Fruit fly (Drosophila melanogaster) whole organism, embryonic: ENCODE results near the gene Esyt2.

Experiments used
- Ada2b ChIP-seq: fragments of 200-800 bp; sonication (Bioruptor generic); IDR thresholded peaks from 2 replicates; pipeline ENCODE4 v1.3.6; 2022; ENCODE audit warnings: missing biosample characterization, missing genetic modification characterization
- Atf3 ChIP-seq: fragments of 200-800 bp; sonication (Bioruptor generic); optimal IDR thresholded peaks from 3 replicates; lab custom pipeline; 2016; ENCODE audit warnings: missing biosample characterization, missing genetic modification characterization
- BEAF-32 ChIP-seq: fragments of 200-800 bp; sonication (Bioruptor generic); optimal IDR thresholded peaks from 3 replicates; lab custom pipeline; 2017; ENCODE audit warnings: missing biosample characterization, missing genetic modification characterization, mild to moderate bottlenecking, moderate library complexity, missing genetic modification reagents
- CG10209 ChIP-seq: fragments of 200-800 bp; sonication (Bioruptor generic); optimal IDR thresholded peaks from 3 replicates; lab custom pipeline; 2017; ENCODE audit warnings: missing biosample characterization, mild to moderate bottlenecking, missing genetic modification characterization, missing genetic modification reagents
- CG11456 ChIP-seq: fragments of 200-800 bp; sonication (Bioruptor generic); IDR thresholded peaks from 3 replicates; pipeline ENCODE4 v1.3.6; 2022; ENCODE audit warnings: missing biosample characterization, missing genetic modification characterization
- CG11696 ChIP-seq: fragments of 200-800 bp; sonication (Bioruptor generic); IDR thresholded peaks from 2 replicates; pipeline ENCODE4 v1.3.6; 2022; ENCODE audit warnings: missing biosample characterization, missing genetic modification characterization
- CG12769 ChIP-seq: fragments of 200-800 bp; sonication (Bioruptor generic); optimal IDR thresholded peaks from 2 replicates; lab custom pipeline; 2019; ENCODE audit warnings: missing biosample characterization, mild to moderate bottlenecking, missing genetic modification characterization, moderate library complexity
- CG14050 ChIP-seq: fragments of 200-800 bp; sonication (Bioruptor generic); IDR thresholded peaks from 3 replicates; pipeline ENCODE4 v1.3.6; 2022; ENCODE audit warnings: missing biosample characterization, missing genetic modification characterization
- CG15011 ChIP-seq: fragments of 200-800 bp; sonication (Bioruptor generic); optimal IDR thresholded peaks from 3 replicates; lab custom pipeline; 2018; ENCODE audit warnings: missing biosample characterization, mild to moderate bottlenecking, missing genetic modification characterization
- CG16813 ChIP-seq: fragments of 200-800 bp; sonication (Bioruptor generic); IDR thresholded peaks from 3 replicates; pipeline ENCODE4 v1.3.6; 2022; ENCODE audit warnings: missing biosample characterization, missing genetic modification characterization; ENCODE audit not compliant: partially characterized antibody
- CG17361 ChIP-seq: fragments of 200-800 bp; sonication (Bioruptor generic); IDR thresholded peaks from 3 replicates; pipeline ENCODE4 v1.3.6; 2022; ENCODE audit warnings: missing biosample characterization, missing genetic modification characterization
- CG17802 ChIP-seq: fragments of 200-800 bp; sonication (Bioruptor generic); optimal IDR thresholded peaks from 2 replicates; lab custom pipeline; 2018; ENCODE audit warnings: missing biosample characterization, mild to moderate bottlenecking, missing genetic modification characterization, moderate library complexity
- CG18011 ChIP-seq: fragments of 200-800 bp; sonication (Bioruptor generic); optimal IDR thresholded peaks from 2 replicates; lab custom pipeline; 2017; ENCODE audit warnings: missing biosample characterization, missing genetic modification characterization, mild to moderate bottlenecking, moderate library complexity, missing genotype
- CG2116 ChIP-seq: fragments of 200-800 bp; sonication (Bioruptor generic); optimal IDR thresholded peaks from 3 replicates; lab custom pipeline; 2018; ENCODE audit warnings: missing biosample characterization, mild to moderate bottlenecking, missing genetic modification characterization
- CG2120 ChIP-seq: fragments of 200-800 bp; sonication (Bioruptor generic); optimal IDR thresholded peaks from 3 replicates; lab custom pipeline; 2016; ENCODE audit warnings: missing biosample characterization, missing genetic modification characterization
- CG2129 ChIP-seq: fragments of 200-800 bp; sonication (Bioruptor generic); IDR thresholded peaks from 2 replicates; pipeline ENCODE4 v1.3.6; 2022; ENCODE audit warnings: missing biosample characterization, missing genetic modification characterization; ENCODE audit not compliant: partially characterized antibody
- CG33213 ChIP-seq: fragments of 200-800 bp; sonication (Bioruptor generic); optimal IDR thresholded peaks from 3 replicates; lab custom pipeline; 2016; ENCODE audit warnings: missing biosample characterization, missing genetic modification characterization
- CG4424 ChIP-seq: fragments of 200-800 bp; sonication (Bioruptor generic); optimal IDR thresholded peaks from 3 replicates; lab custom pipeline; 2016; ENCODE audit warnings: missing biosample characterization, missing genetic modification characterization
- CG4707 ChIP-seq: fragments of 200-800 bp; sonication (Bioruptor generic); optimal IDR thresholded peaks from 2 replicates; lab custom pipeline; 2018; ENCODE audit warnings: missing biosample characterization, mild to moderate bottlenecking, missing genetic modification characterization, moderate library complexity
- CG4854 ChIP-seq: fragments of 200-800 bp; sonication (Bioruptor generic); optimal IDR thresholded peaks from 2 replicates; lab custom pipeline; 2016; ENCODE audit warnings: missing biosample characterization, missing genetic modification characterization, inconsistent platforms
- CG7963 ChIP-seq: fragments of 200-800 bp; sonication (Bioruptor generic); IDR thresholded peaks from 3 replicates; pipeline ENCODE4 v1.3.6; 2022; ENCODE audit warnings: missing biosample characterization, missing genetic modification characterization; ENCODE audit not compliant: partially characterized antibody
- CkIIα-i1 ChIP-seq: fragments of 200-800 bp; sonication (Bioruptor generic); IDR thresholded peaks from 2 replicates; pipeline ENCODE4 v1.3.6; 2022; ENCODE audit warnings: missing biosample characterization, missing genetic modification characterization
- D19A ChIP-seq: fragments of 200-800 bp; optimal IDR thresholded peaks from 3 replicates; lab custom pipeline; 2019; ENCODE audit warnings: missing biosample characterization, mild to moderate bottlenecking, missing genetic modification characterization, moderate library complexity
- Doc2 ChIP-seq: fragments of 200-800 bp; sonication (Bioruptor generic); IDR thresholded peaks from 2 replicates; pipeline ENCODE4 v1.3.6; 2022; ENCODE audit warnings: missing biosample characterization, missing genetic modification characterization
- Doc3 ChIP-seq: fragments of 200-800 bp; sonication (Bioruptor generic); IDR thresholded peaks from 3 replicates; pipeline ENCODE4 v1.3.6; 2022; ENCODE audit warnings: missing biosample characterization, missing genetic modification characterization; ENCODE audit not compliant: partially characterized antibody
- Fer1 ChIP-seq: fragments of 200-800 bp; sonication (Bioruptor generic); optimal IDR thresholded peaks from 2 replicates; lab custom pipeline; 2017; ENCODE audit warnings: missing biosample characterization, mild to moderate bottlenecking, missing genetic modification characterization
- Hr39 ChIP-seq: fragments of >200 bp; optimal IDR thresholded peaks from 2 replicates; lab custom pipeline; 2017
- Hr78 ChIP-seq, 2 experiments: fragments of 200-800 bp in 1 of 2; fragments of >200 bp in 1 of 2; sonication (Bioruptor generic) in 1 of 2; optimal IDR thresholded peaks; 2 replicates each; lab custom pipeline; 2017 to 2019; ENCODE audit warnings: missing biosample characterization in 2 of 2, missing genetic modification characterization in 2 of 2, mild to moderate bottlenecking in 1 of 2, moderate library complexity in 1 of 2
- MESR4 ChIP-seq: fragments of 200-800 bp; sonication (Bioruptor generic); optimal IDR thresholded peaks from 2 replicates; lab custom pipeline; 2018; ENCODE audit warnings: missing biosample characterization, mild to moderate bottlenecking, missing genetic modification characterization, moderate library complexity
- NC2α ChIP-seq: fragments of 200-800 bp; sonication (Bioruptor generic); optimal IDR thresholded peaks from 2 replicates; lab custom pipeline; 2016; ENCODE audit warnings: missing biosample characterization, missing genetic modification characterization
- Optix ChIP-seq: fragments of 200-800 bp; sonication (Bioruptor generic); IDR thresholded peaks from 3 replicates; pipeline ENCODE4 v1.3.6; 2022; ENCODE audit warnings: missing biosample characterization, missing genetic modification characterization
- Sin3A ChIP-seq: fragments of >200 bp; optimal IDR thresholded peaks from 2 replicates; lab custom pipeline; 2018
- YL-1 ChIP-seq: fragments of 200-800 bp; sonication (Bioruptor generic); optimal IDR thresholded peaks from 3 replicates; lab custom pipeline; 2017; ENCODE audit warnings: missing biosample characterization, mild to moderate bottlenecking, missing genetic modification characterization
- aop ChIP-seq: fragments of 200-800 bp; sonication (Bioruptor generic); IDR thresholded peaks from 2 replicates; pipeline ENCODE4 v1.3.6; 2022; ENCODE audit warnings: missing biosample characterization, missing genetic modification characterization
- ato ChIP-seq: fragments of 200-800 bp; sonication (Bioruptor generic); IDR thresholded peaks from 2 replicates; pipeline ENCODE4 v1.3.6; 2022; ENCODE audit warnings: missing biosample characterization, missing genetic modification characterization; ENCODE audit not compliant: partially characterized antibody
- cad ChIP-seq: fragments of >200 bp; optimal IDR thresholded peaks from 2 replicates; lab custom pipeline; 2017; ENCODE audit warnings: missing biosample characterization, missing genetic modification characterization
- esg ChIP-seq: fragments of 200-800 bp; sonication (Bioruptor generic); conservative IDR thresholded peaks from 2 replicates; pipeline ENCODE4 v1.3.6; 2022; ENCODE audit warnings: missing biosample characterization, missing genetic modification characterization
- eve ChIP-seq, 2 experiments: fragments of >200 bp; optimal IDR thresholded peaks; 2 replicates each; lab custom pipeline; 2017; ENCODE audit warnings: missing biosample characterization in 2 of 2, missing genetic modification characterization in 2 of 2
- fd102C ChIP-seq: fragments of 200-800 bp; sonication (Bioruptor generic); optimal IDR thresholded peaks from 2 replicates; lab custom pipeline; 2018; ENCODE audit warnings: missing biosample characterization, mild to moderate bottlenecking, missing genetic modification characterization, moderate library complexity
- grau ChIP-seq: fragments of 200-800 bp; optimal IDR thresholded peaks from 3 replicates; lab custom pipeline; 2019; ENCODE audit warnings: missing biosample characterization, mild to moderate bottlenecking, missing genetic modification characterization, moderate library complexity
- gro ChIP-seq: fragments of 200-800 bp; sonication (Bioruptor generic); optimal IDR thresholded peaks from 2 replicates; lab custom pipeline; 2016; ENCODE audit warnings: missing biosample characterization, missing genetic modification characterization
- gt ChIP-seq: fragments of 200-800 bp; sonication (Bioruptor generic); IDR thresholded peaks from 2 replicates; pipeline ENCODE4 v1.3.6; 2022; ENCODE audit warnings: missing biosample characterization, missing genetic modification characterization
- insv ChIP-seq, 2 experiments: fragments of 200-800 bp; sonication (Bioruptor generic); optimal IDR thresholded peaks; 3 replicates each; lab custom pipeline; 2016 to 2018; ENCODE audit warnings: missing biosample characterization in 2 of 2, missing genetic modification characterization in 2 of 2
- jigr1 ChIP-seq: fragments of 200-800 bp; sonication (Bioruptor generic); IDR thresholded peaks from 3 replicates; pipeline ENCODE4 v1.3.6; 2022; ENCODE audit warnings: missing biosample characterization, missing genetic modification characterization
- knrl ChIP-seq: fragments of 200-800 bp; sonication (Bioruptor generic); IDR thresholded peaks from 3 replicates; pipeline ENCODE4 v1.3.6; 2022; ENCODE audit warnings: missing biosample characterization, missing genetic modification characterization; ENCODE audit not compliant: partially characterized antibody
- lilli ChIP-seq: fragments of 200-800 bp; sonication (Bioruptor generic); optimal IDR thresholded peaks from 3 replicates; lab custom pipeline; 2016; ENCODE audit warnings: missing biosample characterization, missing genetic modification characterization
- oc ChIP-seq: fragments of 200-800 bp; sonication (Bioruptor generic); optimal IDR thresholded peaks from 2 replicates; lab custom pipeline; 2018; ENCODE audit warnings: missing biosample characterization, mild to moderate bottlenecking, missing genetic modification characterization, moderate library complexity
- sens ChIP-seq: fragments of 200-800 bp; sonication (Bioruptor generic); peaks from one replicate; lab custom pipeline; 2016; ENCODE audit warnings: missing biosample characterization, missing genetic modification characterization
- shn ChIP-seq: fragments of 200-800 bp; sonication (Bioruptor generic); optimal IDR thresholded peaks from 3 replicates; lab custom pipeline; 2016; ENCODE audit warnings: missing biosample characterization, missing genetic modification characterization
- slp2 ChIP-seq: fragments of 200-800 bp; sonication (Bioruptor generic); optimal IDR thresholded peaks from 2 replicates; lab custom pipeline; 2016; ENCODE audit warnings: missing biosample characterization, missing genetic modification characterization
- sr ChIP-seq: fragments of 200-800 bp; sonication (Bioruptor generic); IDR thresholded peaks from 3 replicates; pipeline ENCODE4 v1.3.6; 2022; ENCODE audit warnings: missing biosample characterization, missing genetic modification characterization

Gene Esyt2

DNA sequence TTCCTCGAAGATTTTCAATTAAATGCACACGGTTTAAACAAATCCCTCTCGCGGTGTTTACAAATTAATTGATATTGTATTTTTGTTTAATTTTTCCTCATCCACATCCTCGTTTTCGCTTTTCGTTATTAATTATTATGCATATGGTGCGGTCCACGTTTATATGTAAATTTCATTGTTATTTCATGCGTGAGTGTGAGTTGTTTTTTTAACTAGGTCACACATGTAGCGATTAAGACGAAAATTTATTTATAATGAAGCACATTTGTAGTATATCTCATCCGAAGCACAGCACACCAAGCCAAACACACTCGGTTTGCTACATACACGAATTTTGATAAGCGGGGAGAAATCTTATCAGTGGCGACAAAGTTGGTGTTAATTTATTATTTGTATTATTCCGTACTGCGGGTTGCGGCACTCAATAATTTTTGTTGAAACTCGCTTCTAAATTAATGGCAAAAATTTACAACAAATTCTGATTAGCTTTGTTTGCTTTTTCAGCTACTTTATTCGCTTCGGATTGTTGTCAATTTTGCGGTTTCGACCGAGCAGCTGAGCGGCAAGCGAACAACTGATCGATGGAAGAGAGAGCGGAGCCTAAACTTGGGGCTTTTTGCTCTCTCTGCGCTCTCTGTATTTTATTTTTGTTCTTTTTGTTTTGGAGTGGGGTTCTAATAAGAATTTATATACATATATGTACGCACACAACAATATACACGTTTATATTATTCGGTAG is 27.0 kb downstream of the Esyt2 start (continued):
- TF ChIP-seq CG17361 (GFP tag; lab: Robert Waterston, UW), result no peak
- no peak for TF ChIP-seq Doc2 (GFP tag; lab: Robert Waterston, UW)
- no peak for TF ChIP-seq CG4854 (GFP tag; lab: Kevin White, UChicago)
- TF ChIP-seq CG15011, result no peak
- TF ChIP-seq CG2120 (GFP tag; lab: Kevin White, UChicago), result no peak
- no peak for TF ChIP-seq aop (GFP tag; lab: Robert Waterston, UW)
- TF ChIP-seq sr, result no peak
- TF ChIP-seq CG14050, result no peak
- TF ChIP-seq BEAF-32 (GFP tag; lab: Kevin White, UChicago), result no peak
- TF ChIP-seq CG17802 (tag; lab: Kevin White, UChicago), result no peak
- 0 out of 3 replicates have a peak, but pooled peaks have one; percentile 13 for TF ChIP-seq CG11456 (GFP tag; lab: Robert Waterston, UW)
- no peak for TF ChIP-seq lilli
- TF ChIP-seq oc (tag; lab: Kevin White, UChicago), result no peak
- TF ChIP-seq esg (GFP tag; lab: Robert Waterston, UW), result no peak
- TF ChIP-seq NC2α (GFP tag; lab: Kevin White, UChicago), result no peak
- no peak for TF ChIP-seq jigr1 (GFP tag; lab: Robert Waterston, UW)
- TF ChIP-seq CG33213 (GFP tag; lab: Kevin White, UChicago), result no peak
- TF ChIP-seq eve (GFP tag; optimal IDR thresholded peaks at IDR 0.05; lab: Kevin White, UChicago), result peak in 1 of 2 experiments; percentile 78
- TF ChIP-seq knrl (GFP tag; lab: Robert Waterston, UW), result no peak
- no peak for TF ChIP-seq CG10209
- peak; percentile 26 for TF ChIP-seq Fer1
- TF ChIP-seq CG11696 (GFP tag; lab: Robert Waterston, UW), result no peak
- no peak for TF ChIP-seq CG18011 (GFP tag; lab: Kevin White, UChicago)
- TF ChIP-seq fd102C (GFP tag; lab: Kevin White, UChicago), result no peak
- no peak for TF ChIP-seq Hr78 (GFP tag; optimal IDR thresholded peaks at IDR 0.05; lab: Kevin White, UChicago)
- TF ChIP-seq Sin3A, result no peak
- TF ChIP-seq Ada2b (GFP tag; lab: Robert Waterston, UW), result no peak
- TF ChIP-seq grau (tag; lab: Kevin White, UChicago), result no peak
- TF ChIP-seq CkIIα-i1 (GFP tag; lab: Robert Waterston, UW), result no peak
- TF ChIP-seq CG4707, result no peak
- TF ChIP-seq shn (GFP tag; lab: Kevin White, UChicago), result no peak
- peak; percentile 52 for TF ChIP-seq sens (GFP tag; lab: Kevin White, UChicago)
- no peak for TF ChIP-seq MESR4 (GFP tag; lab: Kevin White, UChicago)
- no peak for TF ChIP-seq gt (GFP tag; lab: Robert Waterston, UW)
- no peak for TF ChIP-seq Doc3 (GFP tag; lab: Robert Waterston, UW)
- no peak for TF ChIP-seq Optix (GFP tag; lab: Robert Waterston, UW)
- no peak for TF ChIP-seq gro (GFP tag; lab: Kevin White, UChicago)
- peak; percentile 51 for TF ChIP-seq CG12769 (tag; lab: Kevin White, UChicago)
- TF ChIP-seq CG4424 (GFP tag; lab: Kevin White, UChicago), result no peak
- no peak for TF ChIP-seq Atf3
- no peak for TF ChIP-seq cad (GFP tag; lab: Kevin White, UChicago)
- TF ChIP-seq Hr39, result no peak
- TF ChIP-seq CG2116, result no peak
- TF ChIP-seq YL-1, result no peak
- TF ChIP-seq CG16813 (GFP tag; lab: Robert Waterston, UW), result no peak
- TF ChIP-seq slp2 (GFP tag; lab: Kevin White, UChicago), result no peak
- TF ChIP-seq D19A, result no peak
- no peak for TF ChIP-seq CG2129 (GFP tag; lab: Robert Waterston, UW)
- TF ChIP-seq ato, result no peak
- TF ChIP-seq insv (GFP tag; optimal IDR thresholded peaks at IDR 0.05; lab: Kevin White, UChicago), result no peak
- no peak for TF ChIP-seq CG7963 (GFP tag; lab: Robert Waterston, UW)
